Fruit fly (Drosophila melanogaster): ENCODE data around the gene pum.

The pum gene

dm6 chr3R:9062756-9063155 lies 174.7 kb downstream of the pum start (continued):
- TF ChIP-seq vnd (GFP tag; IDR thresholded peaks at IDR 0.05; ENCODE audit: partially characterized antibody) (no peak), Kr (GFP tag; optimal IDR thresholded peaks at IDR 0.05) (no peak), CG18764 (GFP tag; optimal IDR thresholded peaks at IDR 0.05) (no peak), CG16779 (GFP tag; IDR thresholded peaks at IDR 0.05) (no peak), CG8765 (GFP tag; IDR thresholded peaks at IDR 0.05) (no peak), Nf-YC (tag; optimal IDR thresholded peaks at IDR 0.05) (no peak), MBD-R2 (GFP tag; IDR thresholded peaks at IDR 0.05) (no peak), CG14965 (GFP tag; optimal IDR thresholded peaks at IDR 0.05; ENCODE audit: borderline replicate concordance) (no peak), H2.0 (GFP tag; IDR thresholded peaks at IDR 0.05) (no peak), Jarid2 (GFP tag; optimal IDR thresholded peaks at IDR 0.05) (no peak), ind (GFP tag; optimal IDR thresholded peaks at IDR 0.05) (peak; percentile 1), CG16813 (GFP tag; IDR thresholded peaks at IDR 0.05; ENCODE audit: partially characterized antibody) (no peak), GATAe (GFP tag; conservative IDR thresholded peaks at IDR 0.05) (no peak), slbo (GFP tag; IDR thresholded peaks at IDR 0.05) (peak; percentile 22; the same call in 1 of the 2 replicates), CG2116 (GFP tag; optimal IDR thresholded peaks at IDR 0.05) (no peak), gfzf (GFP tag; optimal IDR thresholded peaks at IDR 0.05) (no peak), bbx (GFP tag; IDR thresholded peaks at IDR 0.05; ENCODE audit: partially characterized antibody) (no peak), CG4854 (GFP tag; optimal IDR thresholded peaks at IDR 0.05) (no peak), CG10979 (tag; optimal IDR thresholded peaks at IDR 0.05) (peak; percentile 0), amos (GFP tag; IDR thresholded peaks at IDR 0.05; ENCODE audit: partially characterized antibody) (no peak), abd-A (tag; optimal IDR thresholded peaks at IDR 0.05) (no peak), insv (GFP tag; optimal IDR thresholded peaks at IDR 0.05) (no peak), HmgD (GFP tag; optimal IDR thresholded peaks at IDR 0.05) (no peak), CG8290 (GFP tag; optimal IDR thresholded peaks at IDR 0.05) (no peak), CG8290 (tag; optimal IDR thresholded peaks at IDR 0.05) (peak in 1 of 2 experiments; percentile 7), CG34376 (GFP tag; optimal IDR thresholded peaks at IDR 0.05) (no peak), Ets65A (GFP tag) (no peak), CG4424 (GFP tag; optimal IDR thresholded peaks at IDR 0.05) (no peak), B-H2 (GFP tag; optimal IDR thresholded peaks at IDR 0.05) (no peak), kah (GFP tag; optimal IDR thresholded peaks at IDR 0.05) (no peak), Xrp1 (GFP tag; IDR thresholded peaks at IDR 0.05) (peak; percentile 37; the same call in 1 of the 2 replicates), CG17385 (GFP tag; optimal IDR thresholded peaks at IDR 0.05) (no peak), pita (GFP tag; optimal IDR thresholded peaks at IDR 0.05) (no peak), lov (optimal IDR thresholded peaks at IDR 0.05) (no peak), lov (GFP tag; IDR thresholded peaks at IDR 0.05) (no peak), inv (GFP tag; IDR thresholded peaks at IDR 0.05; ENCODE audit: partially characterized antibody) (no peak), zfh2 (GFP tag; optimal IDR thresholded peaks at IDR 0.05) (no peak), CG10147 (GFP tag; optimal IDR thresholded peaks at IDR 0.05) (no peak), CG6854 (GFP tag; optimal IDR thresholded peaks at IDR 0.05) (no peak), CG30431 (GFP tag; optimal IDR thresholded peaks at IDR 0.05) (no peak), ara (GFP tag; IDR thresholded peaks at IDR 0.05) (0 out of 2 replicates have a peak, but pooled peaks have one; percentile 29), Lpt (GFP tag; optimal IDR thresholded peaks at IDR 0.05) (no peak), ase (GFP tag; IDR thresholded peaks at IDR 0.05) (0 out of 3 replicates have a peak, but pooled peaks have one; percentile 24), Rx (GFP tag; IDR thresholded peaks at IDR 0.05) (no peak), org-1 (GFP tag; optimal IDR thresholded peaks at IDR 0.05) (no peak), dysf (GFP tag; IDR thresholded peaks at IDR 0.05) (0 out of 3 replicates have a peak, but pooled peaks have one; percentile 34), CG16863 (GFP tag; optimal IDR thresholded peaks at IDR 0.05) (no peak), CG8924 (tag; optimal IDR thresholded peaks at IDR 0.05) (no peak)
